Fruit fly (Drosophila melanogaster) whole organism, embryonic: ENCODE results near the gene CG10589.

Experiments
- Abd-B ChIP-seq: fragments of 200-800 bp; sonication (Bioruptor generic); optimal IDR thresholded peaks from 2 replicates; lab custom pipeline; 2018; ENCODE audit warnings: missing biosample characterization, mild to moderate bottlenecking, missing genetic modification characterization, moderate library complexity
- Adf1 ChIP-seq: fragments of 200-800 bp; sonication (Bioruptor generic); IDR thresholded peaks from 2 replicates; pipeline ENCODE4 v1.3.6; 2022; ENCODE audit warnings: missing biosample characterization, missing genetic modification characterization
- B-H2 ChIP-seq: fragments of 200-800 bp; sonication (Bioruptor generic); optimal IDR thresholded peaks from 2 replicates; lab custom pipeline; 2018; ENCODE audit warnings: missing biosample characterization, mild to moderate bottlenecking, missing genetic modification characterization
- CG10267 ChIP-seq: fragments of 200-800 bp; sonication (Bioruptor generic); optimal IDR thresholded peaks from 2 replicates; lab custom pipeline; 2018; ENCODE audit warnings: missing biosample characterization, mild to moderate bottlenecking, missing genetic modification characterization, moderate library complexity
- CG10979 ChIP-seq: fragments of 200-800 bp; sonication (Bioruptor generic); optimal IDR thresholded peaks from 2 replicates; lab custom pipeline; 2018; ENCODE audit warnings: missing biosample characterization, mild to moderate bottlenecking, missing genetic modification characterization, moderate library complexity
- CG11560 ChIP-seq: fragments of 200-800 bp; sonication (Bioruptor generic); IDR thresholded peaks from 3 replicates; pipeline ENCODE4 v1.3.6; 2022; ENCODE audit warnings: missing biosample characterization, missing genetic modification characterization
- CG12744 ChIP-seq: fragments of 200-800 bp; sonication (Bioruptor generic); optimal IDR thresholded peaks from 2 replicates; lab custom pipeline; 2016; ENCODE audit warnings: missing biosample characterization, missing genetic modification characterization
- CG15269 ChIP-seq: fragments of 200-800 bp; sonication (Bioruptor generic); optimal IDR thresholded peaks from 2 replicates; lab custom pipeline; 2018; ENCODE audit warnings: missing biosample characterization, mild to moderate bottlenecking, missing genetic modification characterization, moderate library complexity
- CG15696 ChIP-seq: fragments of 200-800 bp; sonication (Bioruptor generic); optimal IDR thresholded peaks from 2 replicates; lab custom pipeline; 2019; ENCODE audit warnings: missing biosample characterization, mild to moderate bottlenecking, missing genetic modification characterization, moderate library complexity
- CG1603 ChIP-seq: fragments of 200-800 bp; sonication (Bioruptor generic); optimal IDR thresholded peaks from 2 replicates; lab custom pipeline; 2019; ENCODE audit warnings: missing biosample characterization, mild to moderate bottlenecking, missing genetic modification characterization, moderate library complexity
- CG16815 ChIP-seq: fragments of 200-800 bp; sonication (Bioruptor generic); optimal IDR thresholded peaks from 3 replicates; lab custom pipeline; 2017; ENCODE audit warnings: missing biosample characterization, mild to moderate bottlenecking, missing genetic modification characterization
- CG17568 ChIP-seq: fragments of 200-800 bp; sonication (Bioruptor generic); optimal IDR thresholded peaks from 2 replicates; lab custom pipeline; 2018; ENCODE audit warnings: missing biosample characterization, mild to moderate bottlenecking, missing genetic modification characterization, moderate library complexity
- CG18011 ChIP-seq: fragments of 200-800 bp; sonication (Bioruptor generic); optimal IDR thresholded peaks from 2 replicates; lab custom pipeline; 2017; ENCODE audit warnings: missing biosample characterization, missing genetic modification characterization, mild to moderate bottlenecking, moderate library complexity, missing genotype
- CG18262 ChIP-seq: fragments of 200-800 bp; optimal IDR thresholded peaks from 3 replicates; lab custom pipeline; 2019; ENCODE audit warnings: missing biosample characterization, mild to moderate bottlenecking, missing genetic modification characterization, moderate library complexity
- CG31441 ChIP-seq: fragments of 200-800 bp; sonication (Bioruptor generic); IDR thresholded peaks from 2 replicates; pipeline ENCODE4 v1.3.6; 2022; ENCODE audit warnings: missing biosample characterization, missing genetic modification characterization
- CG32772 ChIP-seq: fragments of 200-800 bp; sonication (Bioruptor generic); IDR thresholded peaks from 2 replicates; pipeline ENCODE4 v1.3.6; 2022; ENCODE audit warnings: missing biosample characterization, missing genetic modification characterization
- CG3281 ChIP-seq: fragments of 200-800 bp; sonication (Bioruptor generic); optimal IDR thresholded peaks from 3 replicates; lab custom pipeline; 2017; ENCODE audit warnings: missing biosample characterization, mild to moderate bottlenecking, missing genetic modification characterization
- CG3726 ChIP-seq: fragments of 200-800 bp; sonication (Bioruptor generic); IDR thresholded peaks from 3 replicates; pipeline ENCODE4, ENCODE4 v1.3.6; 2022; ENCODE audit warnings: missing biosample characterization, missing genetic modification characterization
- CG43689 ChIP-seq: fragments of 200-800 bp; sonication (Bioruptor generic); IDR thresholded peaks from 2 replicates; pipeline ENCODE4 v1.3.6; 2022; ENCODE audit warnings: missing biosample characterization, missing genetic modification characterization
- CG4424 ChIP-seq: fragments of 200-800 bp; sonication (Bioruptor generic); optimal IDR thresholded peaks from 3 replicates; lab custom pipeline; 2016; ENCODE audit warnings: missing biosample characterization, missing genetic modification characterization
- CG4707 ChIP-seq: fragments of 200-800 bp; sonication (Bioruptor generic); optimal IDR thresholded peaks from 2 replicates; lab custom pipeline; 2018; ENCODE audit warnings: missing biosample characterization, mild to moderate bottlenecking, missing genetic modification characterization, moderate library complexity
- CG6254 ChIP-seq: fragments of 200-800 bp; sonication (Bioruptor generic); optimal IDR thresholded peaks from 3 replicates; lab custom pipeline; 2017; ENCODE audit warnings: mild to moderate bottlenecking, missing biosample characterization, missing genetic modification reagents, missing genetic modification characterization
- CG6791 ChIP-seq: fragments of 200-800 bp; sonication (Bioruptor generic); IDR thresholded peaks from 3 replicates; pipeline ENCODE4 v1.3.6; 2022; ENCODE audit warnings: missing biosample characterization, missing genetic modification characterization; ENCODE audit not compliant: partially characterized antibody
- CG7372 ChIP-seq: fragments of 200-800 bp; sonication (Bioruptor generic); IDR thresholded peaks from 2 replicates; pipeline ENCODE4 v1.3.6; 2022; ENCODE audit warnings: missing biosample characterization, missing genetic modification characterization
- CG7928 ChIP-seq: fragments of 200-800 bp; sonication (Bioruptor generic); optimal IDR thresholded peaks from 2 replicates; lab custom pipeline; 2017; ENCODE audit warnings: missing biosample characterization, mild to moderate bottlenecking, missing genetic modification characterization
- CG8359 ChIP-seq: fragments of 200-800 bp; sonication (Bioruptor generic); optimal IDR thresholded peaks from 2 replicates; lab custom pipeline; 2017; ENCODE audit warnings: missing biosample characterization, mild to moderate bottlenecking, missing genetic modification characterization, borderline replicate concordance
- CHES-1-like ChIP-seq: fragments of 200-800 bp; sonication (Bioruptor generic); optimal IDR thresholded peaks from 2 replicates; lab custom pipeline; 2016; ENCODE audit warnings: missing biosample characterization, missing genetic modification characterization
- CoRest ChIP-seq: fragments of 200-800 bp; sonication (Bioruptor generic); optimal IDR thresholded peaks from 3 replicates; lab custom pipeline; 2018; ENCODE audit warnings: missing biosample characterization, mild to moderate bottlenecking, missing genetic modification characterization, moderate library complexity
- D19B ChIP-seq: fragments of 200-800 bp; sonication (Bioruptor generic); optimal IDR thresholded peaks from 2 replicates; lab custom pipeline; 2017; ENCODE audit warnings: missing biosample characterization, mild to moderate bottlenecking, missing genetic modification characterization
- Dip2 ChIP-seq: fragments of 200-800 bp; sonication (Bioruptor generic); IDR thresholded peaks from 2 replicates; pipeline ENCODE4 v1.3.6; 2022; ENCODE audit warnings: missing biosample characterization, missing genetic modification characterization
- Ets65A ChIP-seq: fragments of 200-800 bp; sonication (Bioruptor generic); peaks from one replicate; lab custom pipeline; 2016; ENCODE audit warnings: missing biosample characterization, missing genetic modification characterization
- Hand ChIP-seq: fragments of 200-800 bp; sonication (Bioruptor generic); optimal IDR thresholded peaks from 2 replicates; lab custom pipeline; 2017; ENCODE audit warnings: mild to moderate bottlenecking, missing biosample characterization, missing genetic modification reagents, missing genetic modification characterization
- Med ChIP-seq: fragments of 200-800 bp; sonication (Bioruptor generic); peaks from one replicate; lab custom pipeline; 2016; ENCODE audit warnings: missing biosample characterization, missing genetic modification characterization, mild to moderate bottlenecking, inconsistent platforms, moderate library complexity
- NC2β ChIP-seq: fragments of 200-800 bp; sonication (Bioruptor generic); optimal IDR thresholded peaks from 2 replicates; lab custom pipeline; 2016; ENCODE audit warnings: missing biosample characterization, missing genetic modification characterization
- ac ChIP-seq: fragments of 200-800 bp; sonication (Bioruptor generic); optimal IDR thresholded peaks from 3 replicates; lab custom pipeline; 2017; ENCODE audit warnings: missing biosample characterization, mild to moderate bottlenecking, missing genetic modification characterization
- crp ChIP-seq, 2 experiments: fragments of 200-800 bp; sonication (Bioruptor generic); optimal IDR thresholded peaks; 2 replicates in 1 of 2; 3 replicates in 1 of 2; lab custom pipeline; 2017; ENCODE audit warnings: missing biosample characterization in 2 of 2, missing genetic modification characterization in 2 of 2, mild to moderate bottlenecking in 1 of 2, moderate library complexity in 1 of 2
- cwo ChIP-seq: fragments of 200-800 bp; sonication (Bioruptor generic); optimal IDR thresholded peaks from 3 replicates; lab custom pipeline; 2017; ENCODE audit warnings: missing biosample characterization, missing genetic modification characterization, mild to moderate bottlenecking, moderate library complexity, missing genetic modification reagents
- ewg ChIP-seq: fragments of 200-800 bp; sonication (Bioruptor generic); optimal IDR thresholded peaks from 3 replicates; lab custom pipeline; 2017; ENCODE audit warnings: mild to moderate bottlenecking, missing biosample characterization, missing genetic modification reagents, missing genetic modification characterization
- ftz-f1 ChIP-seq: fragments of 200-800 bp; sonication (Bioruptor generic); optimal IDR thresholded peaks from 2 replicates; lab custom pipeline; 2016; ENCODE audit warnings: missing biosample characterization, missing genetic modification characterization
- jigr1 ChIP-seq: fragments of 200-800 bp; sonication (Bioruptor generic); IDR thresholded peaks from 3 replicates; pipeline ENCODE4 v1.3.6; 2022; ENCODE audit warnings: missing biosample characterization, missing genetic modification characterization
- lbe ChIP-seq: fragments of 200-800 bp; sonication (Bioruptor generic); optimal IDR thresholded peaks from 2 replicates; lab custom pipeline; 2016; ENCODE audit warnings: missing biosample characterization, mild to moderate bottlenecking, missing genetic modification characterization
- lola ChIP-seq, 3 experiments: fragments of >200 bp in 2 of 3; fragments of 200-800 bp in 1 of 3; sonication (Bioruptor generic) in 1 of 3; optimal IDR thresholded peaks; 2 replicates each; lab custom pipeline; 2017 to 2019; ENCODE audit warnings: missing biosample characterization in 3 of 3, missing genetic modification characterization in 3 of 3, mild to moderate bottlenecking in 1 of 3, moderate library complexity in 1 of 3
- nerfin-1 ChIP-seq: fragments of 200-800 bp; sonication (Bioruptor generic); optimal IDR thresholded peaks from 3 replicates; lab custom pipeline; 2019; ENCODE audit warnings: missing biosample characterization, mild to moderate bottlenecking, missing genetic modification characterization, moderate library complexity
- pnt ChIP-seq: fragments of 200-800 bp; sonication (Bioruptor generic); optimal IDR thresholded peaks from 3 replicates; lab custom pipeline; 2016; ENCODE audit warnings: missing biosample characterization, missing genetic modification characterization
- row ChIP-seq: fragments of 200-800 bp; sonication (Bioruptor generic); IDR thresholded peaks from 3 replicates; pipeline ENCODE4 v1.3.6; 2022; ENCODE audit warnings: missing biosample characterization, missing genetic modification characterization
- sc ChIP-seq, 3 experiments: fragments of >200 bp in 2 of 3; fragments of 200-800 bp in 1 of 3; sonication (Bioruptor generic) in 1 of 3; optimal IDR thresholded peaks; 2 replicates in 2 of 3; 3 replicates in 1 of 3; lab custom pipeline; 2017; ENCODE audit warnings: mild to moderate bottlenecking in 1 of 3, missing biosample characterization in 1 of 3, missing genetic modification characterization in 1 of 3, missing genetic modification reagents in 1 of 3
- stwl ChIP-seq: fragments of 200-800 bp; sonication (Bioruptor generic); optimal IDR thresholded peaks from 3 replicates; lab custom pipeline; 2018; ENCODE audit warnings: missing biosample characterization, mild to moderate bottlenecking, missing genetic modification characterization, moderate library complexity
- wdn ChIP-seq: fragments of 200-800 bp; sonication (Bioruptor generic); IDR thresholded peaks from 2 replicates; pipeline ENCODE4 v1.3.6; 2022; ENCODE audit warnings: missing biosample characterization, missing genetic modification characterization
- zfh2 ChIP-seq: fragments of 200-800 bp; sonication (Bioruptor generic); optimal IDR thresholded peaks from 2 replicates; lab custom pipeline; 2016; ENCODE audit warnings: missing biosample characterization, missing genetic modification characterization

The CG10589 gene

DNA sequence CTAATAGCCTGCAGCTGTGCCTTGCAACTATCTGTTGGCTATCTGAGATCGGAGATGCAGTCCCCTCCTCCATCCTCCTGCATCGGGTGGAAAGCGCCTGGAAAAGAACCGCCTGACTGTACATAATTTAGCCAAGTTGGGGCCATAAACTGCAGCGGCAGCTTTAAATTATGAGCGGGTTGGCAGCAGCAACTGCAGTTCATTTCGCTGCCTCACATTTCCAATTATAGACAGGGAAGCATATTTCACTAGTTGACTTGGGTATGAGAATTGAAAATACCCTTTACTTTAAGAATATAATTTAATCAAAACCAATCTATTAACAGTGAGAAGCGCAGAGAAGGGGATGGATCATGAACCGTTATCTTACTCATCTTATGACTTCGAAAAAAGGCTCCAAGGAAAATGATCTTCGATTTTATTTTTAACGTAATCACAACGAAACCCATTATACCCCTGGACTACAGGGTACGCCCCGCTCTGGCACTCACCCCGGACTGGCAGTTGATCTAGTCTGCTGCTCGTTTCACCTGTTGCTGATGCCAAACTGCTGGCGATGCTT, 4.5 kb upstream of the CG10589 start (continued):
- peak; percentile 30 for TF ChIP-seq CG15269 (tag; lab: Kevin White, UChicago)
- TF ChIP-seq CG7372 (GFP tag; lab: Robert Waterston, UW), result no peak
- no peak for TF ChIP-seq CG3281 (GFP tag; lab: Kevin White, UChicago)
- TF ChIP-seq NC2β (GFP tag; lab: Kevin White, UChicago), result peak; percentile 44
- peak; percentile 77 for TF ChIP-seq Med (GFP tag; lab: Kevin White, UChicago)
- TF ChIP-seq pnt (GFP tag; lab: Kevin White, UChicago), result peak; percentile 12
- TF ChIP-seq CG32772 (GFP tag; lab: Robert Waterston, UW), result peak; percentile 46; the same call in 1 of the 2 replicates
- TF ChIP-seq sc (optimal IDR thresholded peaks at IDR 0.05; lab: Kevin White, UChicago), result no peak
- peak; percentile 33 for TF ChIP-seq sc (GFP tag; optimal IDR thresholded peaks at IDR 0.05; lab: Kevin White, UChicago)
- no peak for TF ChIP-seq CG43689 (GFP tag; lab: Robert Waterston, UW)
- no peak for TF ChIP-seq CG17568 (GFP tag; lab: Kevin White, UChicago)
- TF ChIP-seq B-H2 (GFP tag; lab: Kevin White, UChicago), result no peak
- peak; percentile 58 for TF ChIP-seq CG4424
- no peak for TF ChIP-seq Dip2
- TF ChIP-seq Abd-B (GFP tag; lab: Kevin White, UChicago), result no peak
- peak; percentile 55 for TF ChIP-seq CG1603 (tag; lab: Kevin White, UChicago)
- peak; percentile 9 for TF ChIP-seq nerfin-1 (tag; lab: Kevin White, UChicago)
- TF ChIP-seq CG12744, result no peak
- TF ChIP-seq stwl, result peak; percentile 18
- no peak for TF ChIP-seq CHES-1-like
- no peak for TF ChIP-seq CG7928
- peak; percentile 46 for TF ChIP-seq CG16815 (GFP tag; lab: Kevin White, UChicago)
- no peak for TF ChIP-seq zfh2 (GFP tag; lab: Kevin White, UChicago)
- TF ChIP-seq row (GFP tag; lab: Robert Waterston, UW), result peak; percentile 68
- peak; percentile 15 for TF ChIP-seq CG8359
- no peak for TF ChIP-seq jigr1 (GFP tag; lab: Robert Waterston, UW)
- TF ChIP-seq wdn (GFP tag; lab: Robert Waterston, UW), result no peak
- TF ChIP-seq CoRest, result peak; percentile 38
- no peak for TF ChIP-seq crp (GFP tag; optimal IDR thresholded peaks at IDR 0.05; lab: Kevin White, UChicago)
- TF ChIP-seq Adf1 (GFP tag; lab: Robert Waterston, UW), result no peak
- no peak for TF ChIP-seq ftz-f1 (GFP tag; lab: Kevin White, UChicago)
- TF ChIP-seq CG18011, result no peak
- TF ChIP-seq ac (GFP tag; lab: Kevin White, UChicago), result peak; percentile 57
- peak; percentile 14 for TF ChIP-seq CG6254 (GFP tag; lab: Kevin White, UChicago)
- no peak for TF ChIP-seq lbe
- TF ChIP-seq CG11560 (tag; lab: Robert Waterston, UW), result no peak
- 0 out of 3 replicates have a peak, but pooled peaks have one; percentile 17 for TF ChIP-seq CG3726 (GFP tag; lab: Robert Waterston, UW)
- TF ChIP-seq ewg (GFP tag; lab: Kevin White, UChicago), result peak; percentile 20
- no peak for TF ChIP-seq CG6791 (GFP tag; lab: Robert Waterston, UW)
- TF ChIP-seq CG15696 (tag; lab: Kevin White, UChicago), result peak; percentile 61
- peak; percentile 58 for TF ChIP-seq CG10267
- no peak for TF ChIP-seq CG4707 (GFP tag; lab: Kevin White, UChicago)
- TF ChIP-seq lola (GFP tag; optimal IDR thresholded peaks at IDR 0.05; lab: Kevin White, UChicago), result peak in 1 of 3 experiments; percentile 75
- TF ChIP-seq D19B (GFP tag; lab: Kevin White, UChicago), result peak; percentile 65
- no peak for TF ChIP-seq cwo
- TF ChIP-seq CG31441 (GFP tag; lab: Robert Waterston, UW), result peak; percentile 69
- peak; percentile 73 for TF ChIP-seq CG10979 (tag; lab: Kevin White, UChicago)
- TF ChIP-seq CG18262 (tag; lab: Kevin White, UChicago), result peak; percentile 67
- TF ChIP-seq Hand (GFP tag; lab: Kevin White, UChicago), result no peak
- peak; percentile 60 for TF ChIP-seq Ets65A
